Fruit fly (Drosophila melanogaster): ENCODE results near the gene Sema5c.
A peak's percentile ranks its signal among the peaks of the same experiment; 100 is the strongest.

Gene Sema5c

dm6 chr3L:12088326-12088725 lies 6.7 kb upstream of the Sema5c start, which contains the start of gene CG17154:
Gene CG17154, plus strand, starts transcription at chr3L:12088626.
- TF ChIP-seq br (GFP tag; optimal IDR thresholded peaks at IDR 0.05) (no peak), Hnf4 (GFP tag; optimal IDR thresholded peaks at IDR 0.05) (no peak), CG9705 (GFP tag; optimal IDR thresholded peaks at IDR 0.05) (no peak), fru (GFP tag; optimal IDR thresholded peaks at IDR 0.05) (no peak), Hr83 (GFP tag; optimal IDR thresholded peaks at IDR 0.05; ENCODE audit: poor library complexity, severe bottlenecking) (no peak), Dfd (GFP tag; optimal IDR thresholded peaks at IDR 0.05) (no peak), GATAd (GFP tag; optimal IDR thresholded peaks at IDR 0.05) (no peak), Sp1 (GFP tag; optimal IDR thresholded peaks at IDR 0.05) (no peak), ey (GFP tag; optimal IDR thresholded peaks at IDR 0.05) (no peak), usp (GFP tag; optimal IDR thresholded peaks at IDR 0.05) (no peak), dl (GFP tag; optimal IDR thresholded peaks at IDR 0.05; ENCODE audit: insufficient read depth in 1 of 2, partially characterized antibody in 2 of 2) (no peak)

- TF ChIP-seq Hnf4 (GFP tag; optimal IDR thresholded peaks at IDR 0.05) (no peak), CrebA (GFP tag; optimal IDR thresholded peaks at IDR 0.05; ENCODE audit: borderline replicate concordance) (no peak), Hr78 (GFP tag; optimal IDR thresholded peaks at IDR 0.05) (no peak), br (GFP tag; optimal IDR thresholded peaks at IDR 0.05) (no peak), Myc (optimal IDR thresholded peaks at IDR 0.05) (no peak)
Measured at dm6 chr3L:12085691-12086078, 4.1 kb upstream of the Sema5c start.

- TF ChIP-seq CrebA (GFP tag; optimal IDR thresholded peaks at IDR 0.05; ENCODE audit: borderline replicate concordance) (no peak), rgr (GFP tag; optimal IDR thresholded peaks at IDR 0.05) (no peak), ey (GFP tag; optimal IDR thresholded peaks at IDR 0.05) (no peak), pan (optimal IDR thresholded peaks at IDR 0.05) (no peak), Hr78 (GFP tag; optimal IDR thresholded peaks at IDR 0.05) (no peak), h (GFP tag; optimal IDR thresholded peaks at IDR 0.05) (no peak), Dif (GFP tag; optimal IDR thresholded peaks at IDR 0.05; ENCODE audit: partially characterized antibody) (no peak), HLH106 (tag; optimal IDR thresholded peaks at IDR 0.05) (no peak), Jra (GFP tag; optimal IDR thresholded peaks at IDR 0.05) (no peak), Hr83 (GFP tag; optimal IDR thresholded peaks at IDR 0.05; ENCODE audit: poor library complexity, severe bottlenecking) (no peak), foxo (GFP tag; optimal IDR thresholded peaks at IDR 0.05) (no peak), GATAd (GFP tag; optimal IDR thresholded peaks at IDR 0.05) (no peak), dl (GFP tag; optimal IDR thresholded peaks at IDR 0.05; ENCODE audit: insufficient read depth in 1 of 2, partially characterized antibody in 2 of 2) (no peak), dmrt93B (GFP tag; optimal IDR thresholded peaks at IDR 0.05) (no peak)
Measured at dm6 chr3L:12084969-12085690, 3.5 kb upstream of the Sema5c start.

- TF ChIP-seq Hnf4 (GFP tag; optimal IDR thresholded peaks at IDR 0.05) (peak; percentile 17), dsf (GFP tag; optimal IDR thresholded peaks at IDR 0.05; ENCODE audit: borderline replicate concordance) (no peak), foxo (GFP tag; optimal IDR thresholded peaks at IDR 0.05) (peak in 1 of 2 experiments; percentile 41), rgr (GFP tag; optimal IDR thresholded peaks at IDR 0.05) (peak; percentile 69), Rel (GFP tag; optimal IDR thresholded peaks at IDR 0.05) (no peak), Rel (tag; optimal IDR thresholded peaks at IDR 0.05) (no peak), jim (GFP tag; optimal IDR thresholded peaks at IDR 0.05) (no peak), br (GFP tag; optimal IDR thresholded peaks at IDR 0.05) (peak; percentile 1), Hr83 (GFP tag; optimal IDR thresholded peaks at IDR 0.05; ENCODE audit: poor library complexity, severe bottlenecking) (peak; percentile 57), Dfd (GFP tag; optimal IDR thresholded peaks at IDR 0.05) (no peak), psq (GFP tag; optimal IDR thresholded peaks at IDR 0.05) (no peak), h (GFP tag; optimal IDR thresholded peaks at IDR 0.05) (peak; percentile 37), CrebA (GFP tag; optimal IDR thresholded peaks at IDR 0.05; ENCODE audit: borderline replicate concordance) (no peak), HLH106 (tag; optimal IDR thresholded peaks at IDR 0.05) (peak; percentile 3), Abd-B (GFP tag; optimal IDR thresholded peaks at IDR 0.05) (no peak), Sp1 (GFP tag; optimal IDR thresholded peaks at IDR 0.05) (peak; percentile 22), OdsH (GFP tag; optimal IDR thresholded peaks at IDR 0.05) (peak; percentile 30)
Measured at dm6 chr3L:12083861-12084260, 2.2 kb upstream of the Sema5c start.

dm6 chr3L:12083092-12083680 lies 1.6 kb upstream of the Sema5c start:
- no peak for TF ChIP-seq N (GFP tag; optimal IDR thresholded peaks at IDR 0.05)
- TF ChIP-seq Mio (GFP tag; optimal IDR thresholded peaks at IDR 0.05) = no peak
- no peak for TF ChIP-seq fru (GFP tag; optimal IDR thresholded peaks at IDR 0.05)
